Worm (Caenorhabditis elegans) whole organism, L1 larva: Measurements from ENCODE around the gene F54H5.5.

Experiments
- F16B12.6 ChIP-seq: fragments of 150-350 bp; optimal IDR thresholded peaks from 2 replicates; lab custom pipeline; 2014; ENCODE audit warnings: missing biosample characterization, missing genetic modification characterization
- aha-1 ChIP-seq: fragments of 150-350 bp; optimal IDR thresholded peaks from 2 replicates; lab custom pipeline; 2014; ENCODE audit warnings: missing biosample characterization, missing genetic modification characterization
- alr-1 ChIP-seq: fragments of 200-800 bp; sonication (Bioruptor generic); optimal IDR thresholded peaks from 2 replicates; lab custom pipeline; 2018; ENCODE audit warnings: borderline replicate concordance, mild to moderate bottlenecking, missing genetic modification characterization, missing compliant biosample characterization
- ama-1 ChIP-seq: fragments of 150-350 bp; optimal IDR thresholded peaks from 2 replicates; lab custom pipeline; 2014
- blmp-1 ChIP-seq: fragments of 150-350 bp; optimal IDR thresholded peaks from 2 replicates; lab custom pipeline; 2014; ENCODE audit warnings: missing biosample characterization, missing genetic modification characterization
- ceh-88 ChIP-seq: fragments of 200-800 bp; sonication (Bioruptor generic); IDR thresholded peaks from 2 replicates; pipeline ENCODE4 v1.3.6; 2022; ENCODE audit warnings: missing genetic modification characterization, missing compliant biosample characterization
- ceh-90 ChIP-seq: sonication (generic microtip); optimal IDR thresholded peaks from 2 replicates; lab custom pipeline; 2016; ENCODE audit warnings: missing genetic modification characterization, missing compliant biosample characterization
- dpl-1 ChIP-seq, 3 experiments: fragments of 150-350 bp in 2 of 3; sonication (generic microtip) in 1 of 3; optimal IDR thresholded peaks; 2 replicates each; lab custom pipeline; 2014 to 2017; ENCODE audit warnings: missing biosample characterization in 3 of 3, missing genetic modification characterization in 3 of 3, missing genetic modification reagents in 3 of 3
- dsc-1 ChIP-seq: sonication (generic microtip); optimal IDR thresholded peaks from 2 replicates; lab custom pipeline; 2016; ENCODE audit warnings: mild to moderate bottlenecking, missing genetic modification characterization, missing compliant biosample characterization
- efl-1 ChIP-seq, 4 experiments: fragments of 150-350 bp; optimal IDR thresholded peaks in 3 of 4; peaks in 1 of 4; 1 replicate in 1 of 4; 2 replicates in 3 of 4; lab custom pipeline; 2014; ENCODE audit warnings: missing biosample characterization in 2 of 4, missing genetic modification characterization in 2 of 4, missing genetic modification reagents in 2 of 4
- efl-3 ChIP-seq: fragments of 200-800 bp; sonication (Bioruptor generic); optimal IDR thresholded peaks from 2 replicates; lab custom pipeline; 2018; ENCODE audit warnings: mild to moderate bottlenecking, missing genetic modification characterization, missing compliant biosample characterization
- elt-3 ChIP-seq, 6 experiments: fragments of 150-350 bp in 1 of 6; sonication (generic microtip); optimal IDR thresholded peaks; 2 replicates each; lab custom pipeline; 2017 to 2018; ENCODE audit warnings: missing biosample characterization in 6 of 6, missing genetic modification characterization in 6 of 6, inconsistent platforms in 1 of 6
- fkh-10 ChIP-seq: sonication (generic microtip); optimal IDR thresholded peaks from 2 replicates; lab custom pipeline; 2017; ENCODE audit warnings: missing biosample characterization, missing genetic modification reagents, missing genetic modification characterization
- fkh-4 ChIP-seq: sonication (generic microtip); optimal IDR thresholded peaks from 2 replicates; lab custom pipeline; 2016; ENCODE audit warnings: missing compliant biosample characterization, missing genetic modification characterization, borderline replicate concordance
- fos-1 ChIP-seq: fragments of 150-350 bp; optimal IDR thresholded peaks from 2 replicates; lab custom pipeline; 2014; ENCODE audit warnings: missing biosample characterization, missing genetic modification characterization
- irx-1 ChIP-seq: sonication (generic microtip); optimal IDR thresholded peaks from 2 replicates; lab custom pipeline; 2016; ENCODE audit warnings: missing genetic modification characterization, missing compliant biosample characterization
- jun-1 ChIP-seq: fragments of 150-350 bp; optimal IDR thresholded peaks from 2 replicates; lab custom pipeline; 2014; ENCODE audit warnings: missing biosample characterization, missing genetic modification reagents, missing genetic modification characterization
- lin-14 ChIP-seq: fragments of 200-800 bp; sonication (Bioruptor generic); optimal IDR thresholded peaks from 2 replicates; lab custom pipeline; 2018; ENCODE audit warnings: mild to moderate bottlenecking, missing genetic modification characterization, moderate library complexity, missing compliant biosample characterization
- lin-35 ChIP-seq, 2 experiments: fragments of 150-350 bp; optimal IDR thresholded peaks; 2 replicates each; lab custom pipeline; 2014; ENCODE audit warnings: missing biosample characterization in 2 of 2, missing genetic modification characterization in 2 of 2, missing genetic modification reagents in 2 of 2
- lir-3 ChIP-seq: sonication (generic microtip); optimal IDR thresholded peaks from 2 replicates; lab custom pipeline; 2016; ENCODE audit warnings: mild to moderate bottlenecking, missing genetic modification characterization, moderate library complexity, missing compliant biosample characterization; ENCODE audit not compliant: poor library complexity
- mdl-1 ChIP-seq, 2 experiments: fragments of 150-350 bp; optimal IDR thresholded peaks; 2 replicates each; lab custom pipeline; 2014 to 2017; ENCODE audit warnings: missing biosample characterization in 2 of 2, missing genetic modification characterization in 2 of 2, inconsistent platforms in 1 of 2
- mef-2 ChIP-seq: fragments of 150-350 bp; optimal IDR thresholded peaks from 2 replicates; lab custom pipeline; 2014; ENCODE audit warnings: missing biosample characterization, missing genetic modification characterization
- nhr-19 ChIP-seq: fragments of 200-800 bp; sonication (Bioruptor generic); conservative IDR thresholded peaks from 2 replicates; pipeline ENCODE4 v1.3.6; 2022; ENCODE audit warnings: missing genetic modification characterization, missing compliant biosample characterization
- nhr-47 ChIP-seq: sonication (generic microtip); optimal IDR thresholded peaks from 2 replicates; lab custom pipeline; 2016; ENCODE audit warnings: mild to moderate bottlenecking, missing genetic modification characterization, moderate library complexity, missing compliant biosample characterization
- nhr-71 ChIP-seq: sonication (generic microtip); optimal IDR thresholded peaks from 2 replicates; lab custom pipeline; 2016; ENCODE audit warnings: mild to moderate bottlenecking, missing genetic modification characterization, moderate library complexity, missing compliant biosample characterization
- nhr-76 ChIP-seq: sonication (generic microtip); optimal IDR thresholded peaks from 2 replicates; lab custom pipeline; 2017; ENCODE audit warnings: missing biosample characterization, missing genetic modification characterization
- nhr-77 ChIP-seq: fragments of 150-350 bp; optimal IDR thresholded peaks from 2 replicates; lab custom pipeline; 2014; ENCODE audit warnings: missing biosample characterization, missing genetic modification characterization
- nhr-84 ChIP-seq: sonication (generic microtip); optimal IDR thresholded peaks from 2 replicates; lab custom pipeline; 2017; ENCODE audit warnings: missing biosample characterization, missing genetic modification characterization
- nhr-90 ChIP-seq: sonication (generic microtip); optimal IDR thresholded peaks from 2 replicates; lab custom pipeline; 2016; ENCODE audit warnings: mild to moderate bottlenecking, missing genetic modification characterization, missing compliant biosample characterization; ENCODE audit not compliant: poor library complexity
- pag-3 ChIP-seq: sonication (generic microtip); optimal IDR thresholded peaks from 2 replicates; lab custom pipeline; 2017; ENCODE audit warnings: missing genetic modification characterization, mild to moderate bottlenecking, missing compliant biosample characterization, antibody characterized with exemption, borderline replicate concordance; ENCODE audit not compliant: insufficient read depth
- pqm-1 ChIP-seq: sonication (generic microtip); optimal IDR thresholded peaks from 3 replicates; lab custom pipeline; 2017; ENCODE audit warnings: missing biosample characterization, missing genetic modification characterization
- rnt-1 ChIP-seq: sonication (generic microtip); optimal IDR thresholded peaks from 2 replicates; lab custom pipeline; 2016; ENCODE audit warnings: mild to moderate bottlenecking, missing genetic modification characterization, moderate library complexity, missing compliant biosample characterization
- snpc-4 ChIP-seq: fragments of 150-350 bp; optimal IDR thresholded peaks from 2 replicates; lab custom pipeline; 2014; ENCODE audit warnings: missing biosample characterization, missing genetic modification characterization
- snu-23 ChIP-seq: sonication (generic microtip); optimal IDR thresholded peaks from 2 replicates; lab custom pipeline; 2016; ENCODE audit warnings: missing genetic modification characterization, missing compliant biosample characterization
- sup-37 ChIP-seq: fragments of 200-800 bp; sonication (Bioruptor generic); optimal IDR thresholded peaks from 2 replicates; lab custom pipeline; 2018; ENCODE audit warnings: mild to moderate bottlenecking, missing genetic modification characterization, missing compliant biosample characterization
- swsn-7 ChIP-seq: sonication (generic microtip); optimal IDR thresholded peaks from 2 replicates; lab custom pipeline; 2016; ENCODE audit warnings: missing genetic modification characterization, missing compliant biosample characterization
- tbx-2 ChIP-seq: sonication (generic microtip); optimal IDR thresholded peaks from 2 replicates; lab custom pipeline; 2016; ENCODE audit warnings: missing genetic modification characterization, missing compliant biosample characterization
- tlp-1 ChIP-seq: fragments of 150-350 bp; optimal IDR thresholded peaks from 2 replicates; lab custom pipeline; 2014; ENCODE audit warnings: missing biosample characterization, missing genetic modification characterization
- unc-86 ChIP-seq: sonication (generic microtip); optimal IDR thresholded peaks from 2 replicates; lab custom pipeline; 2016; ENCODE audit warnings: missing genetic modification characterization, missing compliant biosample characterization
- unc-98 ChIP-seq: fragments of 200-800 bp; sonication (Bioruptor generic); IDR thresholded peaks from 2 replicates; pipeline ENCODE4 v1.3.6; 2022; ENCODE audit warnings: missing genetic modification characterization, missing compliant biosample characterization
- vab-15 ChIP-seq: sonication (generic microtip); optimal IDR thresholded peaks from 2 replicates; lab custom pipeline; 2017; ENCODE audit warnings: missing genotype, mild to moderate bottlenecking, missing genetic modification characterization, missing compliant biosample characterization
- xbp-1 ChIP-seq: sonication (generic microtip); optimal IDR thresholded peaks from 2 replicates; lab custom pipeline; 2016; ENCODE audit warnings: missing genetic modification characterization, missing compliant biosample characterization
- ztf-4 ChIP-seq: fragments of 150-350 bp; optimal IDR thresholded peaks from 2 replicates; lab custom pipeline; 2014; ENCODE audit warnings: missing biosample characterization, missing genetic modification characterization

F54H5.5 gene

ce11 chrII:6592251-6592650 is 34.8 kb downstream of the F54H5.5 start, which contains the start of gene C56C10.9:
TSS of gene C56C10.9 (minus strand) at chrII:6592351.
- no peak for TF ChIP-seq nhr-84 (tag; lab: Kevin White, UChicago)
- no peak for TF ChIP-seq tlp-1 (tag; lab: Kevin White, UChicago)
- TF ChIP-seq nhr-90 (tag; lab: Kevin White, UChicago): no peak
- TF ChIP-seq elt-3 (tag; optimal IDR thresholded peaks at IDR 0.05; lab: Kevin White, UChicago): no peak
- no peak for TF ChIP-seq pqm-1 (tag; lab: Kevin White, UChicago)
- TF ChIP-seq snu-23 (GFP tag; lab: Kevin White, UChicago): no peak
- TF ChIP-seq nhr-19 (GFP tag; lab: Robert Waterston, UW): no peak

ce11 chrII:6591000-6591399 is 36.1 kb downstream of the F54H5.5 start:
- TF ChIP-seq efl-1 (optimal IDR thresholded peaks at IDR 0.05; lab: Kevin White, UChicago) (no peak), efl-1 (GFP tag; optimal IDR thresholded peaks at IDR 0.05 in 1 of 2; lab: Kevin White, UChicago) (peak in 1 of 2 experiments; percentile 69), ztf-4 (tag; lab: Kevin White, UChicago) (no peak), ama-1 (lab: Kevin White, UChicago) (peak; percentile 18), lin-14 (GFP tag; lab: Kevin White, UChicago) (no peak), pag-3 (tag; lab: Kevin White, UChicago) (no peak), alr-1 (no peak)

ce11 chrII:6589408-6589807 is 37.7 kb downstream of the F54H5.5 start, which contains the start of gene vps-32.1:
TSS of gene vps-32.1 (plus strand) at chrII:6589708.
- TF ChIP-seq ceh-90 (tag; lab: Kevin White, UChicago): no peak
- TF ChIP-seq dpl-1 (GFP tag; optimal IDR thresholded peaks at IDR 0.05; lab: Kevin White, UChicago): peak in 1 of 3 experiments; percentile 15
- TF ChIP-seq elt-3 (tag; optimal IDR thresholded peaks at IDR 0.05; lab: Kevin White, UChicago): peak in 1 of 6 experiments; percentile 29
- TF ChIP-seq mef-2 (tag; lab: Kevin White, UChicago): no peak
- no peak for TF ChIP-seq irx-1
- peak in 1 of 2 experiments; percentile 4 for TF ChIP-seq lin-35 (GFP tag; optimal IDR thresholded peaks at IDR 0.05; lab: Kevin White, UChicago)
- no peak for TF ChIP-seq fkh-4 (tag; lab: Kevin White, UChicago)
- TF ChIP-seq unc-98 (GFP tag; lab: Robert Waterston, UW): no peak
- TF ChIP-seq nhr-90 (tag; lab: Kevin White, UChicago): no peak
- no peak for TF ChIP-seq unc-86 (tag; lab: Kevin White, UChicago)
- TF ChIP-seq fos-1 (tag; lab: Kevin White, UChicago): peak; percentile 40
- TF ChIP-seq F16B12.6 (tag; lab: Kevin White, UChicago): no peak
- TF ChIP-seq swsn-7 (tag; lab: Kevin White, UChicago): no peak
- TF ChIP-seq nhr-71: no peak
- TF ChIP-seq blmp-1: peak; percentile 28
- no peak for TF ChIP-seq snu-23 (GFP tag; lab: Kevin White, UChicago)
- peak; percentile 49 for TF ChIP-seq jun-1 (tag; lab: Kevin White, UChicago)
- TF ChIP-seq tbx-2 (tag; lab: Kevin White, UChicago): no peak
- no peak for TF ChIP-seq dsc-1 (tag; lab: Kevin White, UChicago)

ce11 chrII:6588605-6589292 is 38.3 kb downstream of the F54H5.5 start, which contains the start of gene icd-1:
TSS of gene icd-1 (minus strand) at chrII:6588655.
- TF ChIP-seq elt-3 (tag; optimal IDR thresholded peaks at IDR 0.05; lab: Kevin White, UChicago) (peak in 5 of 6 experiments; percentile 50 to 93 (median 68)), swsn-7 (tag; lab: Kevin White, UChicago) (peak; percentile 98), rnt-1 (tag; lab: Kevin White, UChicago) (peak; percentile 92), mdl-1 (tag; optimal IDR thresholded peaks at IDR 0.05; lab: Kevin White, UChicago) (peak; percentile 45 to 89), nhr-77 (tag; lab: Kevin White, UChicago) (peak; percentile 94), vab-15 (tag; lab: Kevin White, UChicago) (no peak), tlp-1 (tag; lab: Kevin White, UChicago) (no peak), mef-2 (tag; lab: Kevin White, UChicago) (peak; percentile 67), efl-3 (GFP tag; lab: Kevin White, UChicago) (no peak), nhr-47 (tag; lab: Kevin White, UChicago) (peak; percentile 97), snpc-4 (peak; percentile 83), sup-37 (GFP tag; lab: Kevin White, UChicago) (peak; percentile 75), xbp-1 (tag; lab: Kevin White, UChicago) (peak; percentile 94), ama-1 (lab: Kevin White, UChicago) (peak; percentile 43), lin-35 (GFP tag; optimal IDR thresholded peaks at IDR 0.05; lab: Kevin White, UChicago) (peak; percentile 84 to 87), nhr-71 (peak; percentile 99), snu-23 (GFP tag; lab: Kevin White, UChicago) (peak; percentile 99), aha-1 (tag; lab: Kevin White, UChicago) (peak; percentile 85), fkh-10 (GFP tag; lab: Kevin White, UChicago) (peak; percentile 86), ceh-88 (peak; percentile 89), lir-3 (peak; percentile 89), dsc-1 (tag; lab: Kevin White, UChicago) (peak; percentile 94), nhr-76 (tag; lab: Kevin White, UChicago) (no peak)
